Fruit fly (Drosophila melanogaster) whole organism, pupa: ENCODE results near the gene CG14507.

Experiments
- CG14655 ChIP-seq: fragments of 200-800 bp; sonication (Bioruptor generic); optimal IDR thresholded peaks from 3 replicates; lab custom pipeline; 2017; ENCODE audit warnings: mild to moderate bottlenecking, missing biosample characterization, missing genetic modification reagents, missing genetic modification characterization
- CG32121 ChIP-seq: fragments of 200-800 bp; sonication (Bioruptor generic); IDR thresholded peaks from 2 replicates; pipeline ENCODE4 v1.3.6; 2022; ENCODE audit warnings: missing biosample characterization, missing genetic modification characterization
- CG4496 ChIP-seq: fragments of 200-800 bp; sonication (Bioruptor generic); IDR thresholded peaks from 3 replicates; pipeline ENCODE4 v1.3.6; 2022; ENCODE audit warnings: missing biosample characterization, missing genetic modification characterization
- Pif1B ChIP-seq: fragments of 200-800 bp; sonication (Bioruptor generic); optimal IDR thresholded peaks from 3 replicates; lab custom pipeline; 2016; ENCODE audit warnings: missing biosample characterization, missing genetic modification characterization
- Snoo ChIP-seq: fragments of 200-800 bp; sonication (Bioruptor generic); optimal IDR thresholded peaks from 3 replicates; lab custom pipeline; 2017; ENCODE audit warnings: missing biosample characterization, mild to moderate bottlenecking, missing genetic modification characterization, inconsistent platforms

- TF ChIP-seq Pif1B (GFP tag; lab: Kevin White, UChicago) (no peak), Snoo (no peak), CG4496 (GFP tag; lab: Robert Waterston, UW) (no peak), CG14655 (no peak), CG32121 (no peak)
Measured at dm6 chr3R:29229958-29230357, 2.4 kb upstream of the CG14507 start.
